Fruit fly (Drosophila melanogaster) whole organism, embryonic: Measurements from ENCODE around the gene Alp13.

Source experiments
- Atf6 ChIP-seq: fragments of 200-800 bp; sonication (Bioruptor generic); IDR thresholded peaks from 2 replicates; pipeline ENCODE4 v1.3.6; 2022; ENCODE audit warnings: missing biosample characterization, missing genetic modification characterization
- Blimp-1 ChIP-seq: fragments of 200-800 bp; sonication (Bioruptor generic); optimal IDR thresholded peaks from 3 replicates; lab custom pipeline; 2018; ENCODE audit warnings: missing biosample characterization, missing genetic modification characterization, mild to moderate bottlenecking, moderate library complexity, missing genetic modification reagents
- BtbVII ChIP-seq: fragments of 200-800 bp; sonication (Bioruptor generic); optimal IDR thresholded peaks from 3 replicates; lab custom pipeline; 2017; ENCODE audit warnings: missing biosample characterization, mild to moderate bottlenecking, missing genetic modification characterization
- CG10543 ChIP-seq: fragments of 200-800 bp; sonication (Bioruptor generic); optimal IDR thresholded peaks from 3 replicates; lab custom pipeline; 2017; ENCODE audit warnings: missing biosample characterization, mild to moderate bottlenecking, missing genetic modification characterization, moderate library complexity
- CG11696 ChIP-seq: fragments of 200-800 bp; sonication (Bioruptor generic); IDR thresholded peaks from 2 replicates; pipeline ENCODE4 v1.3.6; 2022; ENCODE audit warnings: missing biosample characterization, missing genetic modification characterization
- CG12236 ChIP-seq: fragments of 200-800 bp; sonication (Bioruptor generic); optimal IDR thresholded peaks from 2 replicates; lab custom pipeline; 2016; ENCODE audit warnings: missing biosample characterization, missing genetic modification characterization
- CG12769 ChIP-seq: fragments of 200-800 bp; sonication (Bioruptor generic); optimal IDR thresholded peaks from 2 replicates; lab custom pipeline; 2019; ENCODE audit warnings: missing biosample characterization, mild to moderate bottlenecking, missing genetic modification characterization, moderate library complexity
- CG13424 ChIP-seq: fragments of 200-800 bp; sonication (Bioruptor generic); optimal IDR thresholded peaks from 2 replicates; lab custom pipeline; 2019; ENCODE audit warnings: missing biosample characterization, mild to moderate bottlenecking, missing genetic modification characterization, moderate library complexity
- CG14965 ChIP-seq: fragments of 200-800 bp; sonication (Bioruptor generic); optimal IDR thresholded peaks from 2 replicates; lab custom pipeline; 2016; ENCODE audit warnings: missing biosample characterization, missing genetic modification characterization, borderline replicate concordance
- CG18262 ChIP-seq: fragments of 200-800 bp; optimal IDR thresholded peaks from 3 replicates; lab custom pipeline; 2019; ENCODE audit warnings: missing biosample characterization, mild to moderate bottlenecking, missing genetic modification characterization, moderate library complexity
- CG1832 ChIP-seq: fragments of 200-800 bp; sonication (Bioruptor generic); optimal IDR thresholded peaks from 2 replicates; lab custom pipeline; 2017; ENCODE audit warnings: missing biosample characterization, mild to moderate bottlenecking, missing genetic modification characterization, inconsistent platforms
- CG18476 ChIP-seq: fragments of 200-800 bp; sonication (Bioruptor generic); optimal IDR thresholded peaks from 2 replicates; lab custom pipeline; 2016; ENCODE audit warnings: missing biosample characterization, mild to moderate bottlenecking, missing genetic modification characterization
- CG18764 ChIP-seq: fragments of 200-800 bp; sonication (Bioruptor generic); optimal IDR thresholded peaks from 3 replicates; lab custom pipeline; 2016; ENCODE audit warnings: missing biosample characterization, missing genetic modification characterization
- CG31365 ChIP-seq: fragments of 200-800 bp; sonication (Bioruptor generic); optimal IDR thresholded peaks from 2 replicates; lab custom pipeline; 2018; ENCODE audit warnings: missing biosample characterization, mild to moderate bottlenecking, missing genetic modification characterization
- CG3407 ChIP-seq: fragments of 200-800 bp; sonication (Bioruptor generic); optimal IDR thresholded peaks from 2 replicates; lab custom pipeline; 2018; ENCODE audit warnings: missing biosample characterization, mild to moderate bottlenecking, missing genetic modification characterization
- CG42726 ChIP-seq: fragments of 200-800 bp; sonication (Bioruptor generic); IDR thresholded peaks from 2 replicates; pipeline ENCODE4 v1.3.6; 2022; ENCODE audit warnings: missing biosample characterization, missing genetic modification characterization; ENCODE audit not compliant: partially characterized antibody
- CG4360 ChIP-seq: fragments of 200-800 bp; sonication (Bioruptor generic); IDR thresholded peaks from 2 replicates; pipeline ENCODE4 v1.3.6; 2022; ENCODE audit warnings: missing biosample characterization, missing genetic modification characterization
- CG4404 ChIP-seq: fragments of 200-800 bp; sonication (Bioruptor generic); IDR thresholded peaks from 2 replicates; pipeline ENCODE4 v1.3.6; 2022; ENCODE audit warnings: missing biosample characterization, missing genetic modification characterization
- CG4854 ChIP-seq: fragments of 200-800 bp; sonication (Bioruptor generic); optimal IDR thresholded peaks from 2 replicates; lab custom pipeline; 2016; ENCODE audit warnings: missing biosample characterization, missing genetic modification characterization, inconsistent platforms
- CG6272 ChIP-seq: fragments of 200-800 bp; sonication (Bioruptor generic); IDR thresholded peaks from 2 replicates; pipeline ENCODE4 v1.3.6; 2022; ENCODE audit warnings: missing biosample characterization, missing genetic modification characterization
- CG6813 ChIP-seq: fragments of 200-800 bp; sonication (Bioruptor generic); optimal IDR thresholded peaks from 2 replicates; lab custom pipeline; 2017; ENCODE audit warnings: missing biosample characterization, missing genetic modification characterization, mild to moderate bottlenecking, moderate library complexity, missing genetic modification reagents
- CG6854 ChIP-seq: fragments of 200-800 bp; sonication (Bioruptor generic); optimal IDR thresholded peaks from 3 replicates; lab custom pipeline; 2017; ENCODE audit warnings: missing biosample characterization, mild to moderate bottlenecking, missing genetic modification characterization
- CG7357 ChIP-seq: fragments of 200-800 bp; sonication (Bioruptor generic); IDR thresholded peaks from 3 replicates; pipeline ENCODE4 v1.3.6; 2022; ENCODE audit warnings: missing biosample characterization, missing genetic modification characterization
- CG7839 ChIP-seq: fragments of 200-800 bp; sonication (Bioruptor generic); optimal IDR thresholded peaks from 3 replicates; lab custom pipeline; 2018; ENCODE audit warnings: missing biosample characterization, mild to moderate bottlenecking, missing genetic modification characterization, moderate library complexity
- Dad ChIP-seq: fragments of 200-800 bp; sonication (Bioruptor generic); optimal IDR thresholded peaks from 3 replicates; lab custom pipeline; 2016; ENCODE audit warnings: missing biosample characterization, missing genetic modification characterization
- Dll ChIP-seq: fragments of 200-800 bp; sonication (Bioruptor generic); IDR thresholded peaks from 4 replicates; pipeline ENCODE4 v1.3.6; 2022; ENCODE audit warnings: missing biosample characterization, missing genetic modification characterization; ENCODE audit not compliant: partially characterized antibody
- Ets97D ChIP-seq: fragments of 200-800 bp; sonication (Bioruptor generic); optimal IDR thresholded peaks from 3 replicates; lab custom pipeline; 2016; ENCODE audit warnings: missing biosample characterization, missing genetic modification characterization
- HHEX ChIP-seq: fragments of 200-800 bp; sonication (Bioruptor generic); optimal IDR thresholded peaks from 3 replicates; lab custom pipeline; 2017; ENCODE audit warnings: missing biosample characterization, mild to moderate bottlenecking, missing genetic modification characterization, missing genetic modification reagents
- Med ChIP-seq: fragments of 200-800 bp; sonication (Bioruptor generic); peaks from one replicate; lab custom pipeline; 2016; ENCODE audit warnings: missing biosample characterization, missing genetic modification characterization, mild to moderate bottlenecking, inconsistent platforms, moderate library complexity
- NFAT ChIP-seq: fragments of 200-800 bp; sonication (Bioruptor generic); IDR thresholded peaks from 2 replicates; pipeline ENCODE4 v1.3.6; 2022; ENCODE audit warnings: missing biosample characterization, missing genetic modification characterization
- Nf-YC ChIP-seq: fragments of 200-800 bp; optimal IDR thresholded peaks from 3 replicates; lab custom pipeline; 2019; ENCODE audit warnings: missing biosample characterization, mild to moderate bottlenecking, missing genetic modification characterization, moderate library complexity
- Poxn ChIP-seq: fragments of 200-800 bp; sonication (Bioruptor generic); IDR thresholded peaks from 2 replicates; pipeline ENCODE4 v1.3.6; 2022; ENCODE audit warnings: missing biosample characterization, missing genetic modification characterization
- Sry-δ ChIP-seq: fragments of 200-800 bp; sonication (Bioruptor generic); optimal IDR thresholded peaks from 2 replicates; lab custom pipeline; 2016; ENCODE audit warnings: missing biosample characterization, missing genetic modification characterization
- abd-A ChIP-seq: fragments of 200-800 bp; sonication (Bioruptor generic); optimal IDR thresholded peaks from 3 replicates; lab custom pipeline; 2019; ENCODE audit warnings: missing biosample characterization, mild to moderate bottlenecking, missing genetic modification characterization, moderate library complexity
- cato ChIP-seq: fragments of 200-800 bp; sonication (Bioruptor generic); optimal IDR thresholded peaks from 2 replicates; lab custom pipeline; 2016; ENCODE audit warnings: missing biosample characterization, missing genetic modification characterization, borderline replicate concordance
- caup ChIP-seq: fragments of 200-800 bp; sonication (Bioruptor generic); optimal IDR thresholded peaks from 3 replicates; lab custom pipeline; 2017; ENCODE audit warnings: missing biosample characterization, mild to moderate bottlenecking, missing genetic modification characterization, moderate library complexity; ENCODE audit not compliant: severe bottlenecking
- chn ChIP-seq: fragments of 200-800 bp; sonication (Bioruptor generic); optimal IDR thresholded peaks from 2 replicates; lab custom pipeline; 2016; ENCODE audit warnings: missing biosample characterization, missing genetic modification characterization
- danr ChIP-seq: fragments of 200-800 bp; sonication (Bioruptor generic); IDR thresholded peaks from 2 replicates; pipeline ENCODE4 v1.3.6; 2022; ENCODE audit warnings: missing biosample characterization, missing genetic modification characterization
- dati ChIP-seq: fragments of 200-800 bp; sonication (Bioruptor generic); IDR thresholded peaks from 2 replicates; pipeline ENCODE4 v1.3.6; 2022; ENCODE audit warnings: missing biosample characterization, missing genetic modification characterization
- fd96Cb ChIP-seq: fragments of 200-800 bp; sonication (Bioruptor generic); optimal IDR thresholded peaks from 2 replicates; lab custom pipeline; 2018; ENCODE audit warnings: missing biosample characterization, mild to moderate bottlenecking, missing genetic modification characterization, moderate library complexity
- klu ChIP-seq: fragments of 200-800 bp; sonication (Bioruptor generic); IDR thresholded peaks from 2 replicates; pipeline ENCODE4 v1.3.6; 2022; ENCODE audit warnings: missing biosample characterization, missing genetic modification characterization
- nerfin-1 ChIP-seq: fragments of 200-800 bp; sonication (Bioruptor generic); optimal IDR thresholded peaks from 3 replicates; lab custom pipeline; 2019; ENCODE audit warnings: missing biosample characterization, mild to moderate bottlenecking, missing genetic modification characterization, moderate library complexity
- pho ChIP-seq: fragments of 200-800 bp; sonication (Bioruptor generic); optimal IDR thresholded peaks from 2 replicates; lab custom pipeline; 2016; ENCODE audit warnings: missing biosample characterization, missing genetic modification characterization
- pita ChIP-seq: fragments of 200-800 bp; sonication (Bioruptor generic); optimal IDR thresholded peaks from 2 replicates; lab custom pipeline; 2017; ENCODE audit warnings: missing biosample characterization, mild to moderate bottlenecking, missing genetic modification characterization
- pum ChIP-seq: fragments of 200-800 bp; sonication (Bioruptor generic); optimal IDR thresholded peaks from 2 replicates; lab custom pipeline; 2016; ENCODE audit warnings: missing biosample characterization, missing genetic modification characterization
- scrt ChIP-seq: fragments of 200-800 bp; sonication (Bioruptor generic); optimal IDR thresholded peaks from 2 replicates; lab custom pipeline; 2018; ENCODE audit warnings: missing biosample characterization, mild to moderate bottlenecking, missing genetic modification characterization, moderate library complexity
- sim ChIP-seq: fragments of 200-800 bp; sonication (Bioruptor generic); IDR thresholded peaks from 2 replicates; pipeline ENCODE4 v1.3.6; 2022; ENCODE audit warnings: missing biosample characterization, missing genetic modification characterization
- slbo ChIP-seq: fragments of 200-800 bp; sonication (Bioruptor generic); IDR thresholded peaks from 2 replicates; pipeline ENCODE4 v1.3.6; 2022; ENCODE audit warnings: missing biosample characterization, missing genetic modification characterization
- vfl ChIP-seq: fragments of 200-800 bp; sonication (Bioruptor generic); optimal IDR thresholded peaks from 2 replicates; lab custom pipeline; 2016; ENCODE audit warnings: missing biosample characterization, missing genetic modification characterization

The Alp13 gene

DNA sequence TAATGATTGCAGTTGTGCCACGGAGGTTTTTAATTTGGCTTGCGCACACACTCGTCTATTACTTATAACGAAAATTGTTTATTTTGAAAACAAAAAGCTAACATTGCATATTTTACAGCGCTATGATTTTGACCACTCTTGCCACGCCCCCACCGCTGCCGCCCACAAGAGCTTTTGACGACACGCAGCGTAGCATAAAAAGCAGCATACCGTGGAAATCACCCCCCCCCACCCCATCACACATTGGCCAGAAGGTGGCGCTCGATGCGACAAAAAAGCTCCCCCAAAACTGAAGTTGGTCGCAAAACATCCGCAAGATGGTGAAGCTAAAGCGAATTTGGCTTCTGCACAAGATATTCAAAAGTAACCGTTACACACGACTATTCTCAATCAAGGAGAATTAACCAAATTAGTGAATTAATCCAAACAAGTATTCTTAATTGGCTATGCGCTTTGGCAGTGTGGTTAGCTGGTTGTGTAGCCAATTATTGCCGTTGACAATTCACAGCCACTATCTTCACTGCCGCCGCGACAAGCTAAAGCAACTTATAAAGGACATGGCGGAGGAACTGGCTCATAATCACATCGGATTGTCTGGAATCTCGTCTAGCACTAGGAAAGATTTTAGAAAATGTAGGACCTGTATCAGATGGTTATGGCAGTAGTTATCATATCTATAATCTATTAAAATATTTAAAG, 25.5 kb upstream of the Alp13 start (continued):
- no peak for TF ChIP-seq dati
- peak; percentile 6 for TF ChIP-seq CG10543
- no peak for TF ChIP-seq CG7357 (GFP tag; lab: Robert Waterston, UW)
- TF ChIP-seq CG31365 (tag; lab: Kevin White, UChicago) = peak; percentile 31
- TF ChIP-seq CG6813 (GFP tag; lab: Kevin White, UChicago) = no peak
- TF ChIP-seq Blimp-1 = no peak
- TF ChIP-seq klu (GFP tag; lab: Robert Waterston, UW) = no peak
- TF ChIP-seq Nf-YC = no peak
- no peak for TF ChIP-seq CG14965 (GFP tag; lab: Kevin White, UChicago)
- 0 out of 2 replicates have a peak, but pooled peaks have one; percentile 18 for TF ChIP-seq CG6272
- TF ChIP-seq NFAT = peak; percentile 54
- TF ChIP-seq Sry-δ (GFP tag; lab: Kevin White, UChicago) = no peak
- TF ChIP-seq CG1832 (GFP tag; lab: Kevin White, UChicago) = no peak
- peak; percentile 45 for TF ChIP-seq caup
- TF ChIP-seq CG18476 (GFP tag; lab: Kevin White, UChicago) = no peak
- peak; percentile 94 for TF ChIP-seq Med (GFP tag; lab: Kevin White, UChicago)
- peak; percentile 3 for TF ChIP-seq CG13424 (tag; lab: Kevin White, UChicago)
- no peak for TF ChIP-seq pho (GFP tag; lab: Kevin White, UChicago)
- no peak for TF ChIP-seq CG6854 (GFP tag; lab: Kevin White, UChicago)
- peak; percentile 47 for TF ChIP-seq pita (GFP tag; lab: Kevin White, UChicago)
- TF ChIP-seq CG3407 = no peak
- peak; percentile 28 for TF ChIP-seq HHEX (GFP tag; lab: Kevin White, UChicago)
- TF ChIP-seq CG11696 (GFP tag; lab: Robert Waterston, UW) = no peak
- TF ChIP-seq Dad (GFP tag; lab: Kevin White, UChicago) = no peak
- TF ChIP-seq CG12236 (GFP tag; lab: Kevin White, UChicago) = no peak
- peak; percentile 4 for TF ChIP-seq CG18262 (tag; lab: Kevin White, UChicago)
- TF ChIP-seq abd-A (tag; lab: Kevin White, UChicago) = no peak
- TF ChIP-seq CG7839 (tag; lab: Kevin White, UChicago) = peak; percentile 45
- no peak for TF ChIP-seq pum
- TF ChIP-seq vfl (GFP tag; lab: Kevin White, UChicago) = no peak
- TF ChIP-seq danr (GFP tag; lab: Robert Waterston, UW) = no peak
- peak; percentile 28 for TF ChIP-seq Ets97D (GFP tag; lab: Kevin White, UChicago)
- TF ChIP-seq CG4360 (GFP tag; lab: Robert Waterston, UW) = no peak
- TF ChIP-seq scrt (GFP tag; lab: Kevin White, UChicago) = no peak
- TF ChIP-seq cato = no peak
- no peak for TF ChIP-seq chn (GFP tag; lab: Kevin White, UChicago)
- TF ChIP-seq fd96Cb (tag; lab: Kevin White, UChicago) = no peak
- no peak for TF ChIP-seq CG18764
- peak; percentile 74 for TF ChIP-seq slbo
- 0 out of 2 replicates have a peak, but pooled peaks have one; percentile 30 for TF ChIP-seq Atf6 (GFP tag; lab: Robert Waterston, UW)
- TF ChIP-seq sim (GFP tag; lab: Robert Waterston, UW) = no peak
- no peak for TF ChIP-seq BtbVII (GFP tag; lab: Kevin White, UChicago)
- no peak for TF ChIP-seq nerfin-1 (tag; lab: Kevin White, UChicago)
- TF ChIP-seq CG4854 (GFP tag; lab: Kevin White, UChicago) = no peak
- no peak for TF ChIP-seq Poxn (GFP tag; lab: Robert Waterston, UW)
- peak; percentile 55 for TF ChIP-seq CG12769 (tag; lab: Kevin White, UChicago)
- TF ChIP-seq CG42726 (GFP tag; lab: Robert Waterston, UW) = peak; percentile 44; the same call in 1 of the 2 replicates
- TF ChIP-seq Dll (GFP tag; lab: Robert Waterston, UW) = no peak
- no peak for TF ChIP-seq CG4404
